Worm (Caenorhabditis elegans) whole organism, L1 larva: Measurements from ENCODE around the gene fbxa-137.
"Not testable (repeated sequence)": the region's sequence is repeated elsewhere in the genome, so short reads cannot be mapped to it uniquely, and the experiment has no call there.

Source experiments
- ceh-82 ChIP-seq, 3 experiments: fragments of 150-350 bp in 1 of 3; sonication (generic microtip) in 2 of 3; optimal IDR thresholded peaks; 2 replicates each; lab custom pipeline; 2014 to 2017; ENCODE audit warnings: missing biosample characterization in 3 of 3, missing genetic modification characterization in 3 of 3
- fkh-4 ChIP-seq: sonication (generic microtip); optimal IDR thresholded peaks from 2 replicates; lab custom pipeline; 2016; ENCODE audit warnings: missing compliant biosample characterization, missing genetic modification characterization, borderline replicate concordance
- tlp-1 ChIP-seq: fragments of 150-350 bp; optimal IDR thresholded peaks from 2 replicates; lab custom pipeline; 2014; ENCODE audit warnings: missing biosample characterization, missing genetic modification characterization

fbxa-137 gene

DNA sequence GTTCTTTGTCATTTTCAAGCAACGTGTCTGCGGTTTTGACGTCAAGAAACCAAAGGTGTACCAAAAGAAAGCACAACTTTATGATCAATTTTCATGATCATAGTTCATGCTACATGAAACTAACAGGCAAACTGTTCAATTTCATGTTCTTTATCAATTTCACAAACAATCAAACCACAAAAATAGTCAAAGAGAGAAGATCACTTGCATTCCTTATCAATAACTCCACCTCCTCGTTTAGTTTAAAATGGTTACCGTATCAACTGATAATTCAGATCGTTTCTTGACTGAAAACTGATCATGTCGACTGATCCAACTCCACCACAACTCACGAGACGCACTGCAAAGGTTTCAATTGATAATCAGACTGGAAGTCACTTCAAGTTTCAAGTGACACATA, 51.5 kb downstream of the fbxa-137 start, which contains the start of gene pud-1.1:
Gene pud-1.1, plus strand, starts transcription at position 301 of the 400 bp plus-strand sequence.
- not testable (repeated sequence) for TF ChIP-seq ceh-82 (tag; optimal IDR thresholded peaks at IDR 0.05; lab: Kevin White, UChicago); tlp-1 (tag; lab: Kevin White, UChicago); fkh-4 (tag; lab: Kevin White, UChicago)
